Worm (Caenorhabditis elegans): ENCODE results near the gene R08C7.8.

R08C7.8 gene

DNA sequence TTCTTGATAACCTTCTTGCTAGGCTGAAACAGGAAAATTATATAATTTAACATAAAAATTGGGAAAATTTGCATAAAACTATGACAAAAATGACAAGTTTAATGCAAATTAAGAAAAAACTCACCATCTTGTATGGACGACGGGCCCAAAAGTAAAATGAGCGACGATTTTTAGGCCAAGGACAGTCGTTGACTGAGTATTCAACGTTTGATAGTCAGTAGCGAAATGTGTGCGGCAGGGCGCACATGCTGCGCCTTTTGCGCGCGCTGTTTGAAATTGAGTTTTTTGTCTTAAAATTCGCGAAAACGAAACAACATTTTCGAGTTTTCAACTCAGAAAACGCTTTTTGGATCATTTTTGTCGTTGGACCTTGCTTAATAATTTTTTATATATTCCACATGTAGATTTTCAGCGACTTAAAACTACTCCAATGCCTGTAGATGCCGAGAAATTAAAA is 43.9 kb downstream of the R08C7.8 start, which contains the start of the genes rpl-7A and set-21 (continued):
- TF ChIP-seq lin-26 (GFP tag; IDR thresholded peaks at IDR 0.05), result peak; percentile 25; the same call in 1 of the 2 replicates
- TF ChIP-seq snpc-3.4 (tag; optimal IDR thresholded peaks at IDR 0.05), result peak; percentile 77
- TF ChIP-seq B0019.2 (GFP tag; conservative IDR thresholded peaks at IDR 0.05), result peak; percentile 95
- TF ChIP-seq pha-4 (tag; optimal IDR thresholded peaks at IDR 0.05), result no peak
- peak; percentile 79 for TF ChIP-seq Y79H2A.3 (GFP tag; conservative IDR thresholded peaks at IDR 0.05)
- TF ChIP-seq mxl-1 (tag; optimal IDR thresholded peaks at IDR 0.05), result no peak
- peak; percentile 63 to 97 (median 81) for TF ChIP-seq lin-35 (GFP tag; optimal IDR thresholded peaks at IDR 0.05)
- TF ChIP-seq egl-44 (GFP tag; IDR thresholded peaks at IDR 0.05), result peak; percentile 62; the same call in 1 of the 2 replicates
- TF ChIP-seq nhr-120 (GFP tag; IDR thresholded peaks at IDR 0.05), result no peak
- TF ChIP-seq cebp-1 (GFP tag; IDR thresholded peaks at IDR 0.05), result peak; percentile 86
- peak; percentile 93 for TF ChIP-seq cebp-1 (tag; optimal IDR thresholded peaks at IDR 0.05)
- TF ChIP-seq snpc-1.3 (tag; optimal IDR thresholded peaks at IDR 0.05; ENCODE audit: insufficient read depth), result peak; percentile 59
- peak; percentile 97 for TF ChIP-seq ceh-91 (GFP tag; IDR thresholded peaks at IDR 0.05)
- peak; percentile 78 for TF ChIP-seq attf-6 (GFP tag; IDR thresholded peaks at IDR 0.05)
- TF ChIP-seq ceh-27 (GFP tag; optimal IDR thresholded peaks at IDR 0.05), result peak; percentile 96
- TF ChIP-seq F57C9.4 (tag; optimal IDR thresholded peaks at IDR 0.05), result peak; percentile 60
- TF ChIP-seq repo-1 (tag; optimal IDR thresholded peaks at IDR 0.05), result peak; percentile 80
- peak; percentile 55 for TF ChIP-seq snpc-4 (GFP tag; optimal IDR thresholded peaks at IDR 0.05)
- peak; percentile 25 to 82 (median 74) for TF ChIP-seq snpc-4 (tag; optimal IDR thresholded peaks at IDR 0.05)
- TF ChIP-seq let-607 (tag; optimal IDR thresholded peaks at IDR 0.05), result peak; percentile 85 to 92
- peak; percentile 97 for TF ChIP-seq ztf-28 (GFP tag; IDR thresholded peaks at IDR 0.05)
- TF ChIP-seq hmg-20 (GFP tag; IDR thresholded peaks at IDR 0.05), result peak; percentile 90
- peak; percentile 91 for TF ChIP-seq C17E4.6 (GFP tag; IDR thresholded peaks at IDR 0.05)
- TF ChIP-seq dpff-1 (tag; optimal IDR thresholded peaks at IDR 0.05), result no peak
- TF ChIP-seq mcd-1 (GFP tag; IDR thresholded peaks at IDR 0.05), result peak; percentile 100
- TF ChIP-seq ztf-25 (GFP tag; IDR thresholded peaks at IDR 0.05), result 0 out of 2 replicates have a peak, but pooled peaks have one; percentile 19
- TF ChIP-seq tbx-9 (tag; optimal IDR thresholded peaks at IDR 0.05; ENCODE audit: borderline replicate concordance), result no peak
- peak; percentile 87 for TF ChIP-seq Y67H2A.10 (GFP tag; conservative IDR thresholded peaks at IDR 0.05)
- TF ChIP-seq attf-5 (GFP tag; optimal IDR thresholded peaks at IDR 0.05), result peak; percentile 99
- TF ChIP-seq F33H1.4 (GFP tag; IDR thresholded peaks at IDR 0.05), result peak; percentile 96
- TF ChIP-seq bed-1 (GFP tag; IDR thresholded peaks at IDR 0.05), result peak; percentile 65; the same call in 1 of the 2 replicates
- TF ChIP-seq ceh-40 (GFP tag; IDR thresholded peaks at IDR 0.05), result no peak; the same call in 1 of the 2 replicates
- TF ChIP-seq F49E8.2 (tag; optimal IDR thresholded peaks at IDR 0.05; ENCODE audit: insufficient read depth), result peak; percentile 86
- TF ChIP-seq somi-1 (GFP tag; optimal IDR thresholded peaks at IDR 0.05), result peak; percentile 80
- peak; percentile 85 for TF ChIP-seq ztf-26 (tag; optimal IDR thresholded peaks at IDR 0.05)
- peak; percentile 94 for TF ChIP-seq C06A6.2 (GFP tag; conservative IDR thresholded peaks at IDR 0.05)
- peak; percentile 97 for TF ChIP-seq madf-3 (GFP tag; IDR thresholded peaks at IDR 0.05)
- peak; percentile 68 for TF ChIP-seq gei-17 (GFP tag; optimal IDR thresholded peaks at IDR 0.05)
- TF ChIP-seq ama-1 (optimal IDR thresholded peaks at IDR 0.05), result no peak
- TF ChIP-seq ama-1 (GFP tag; optimal IDR thresholded peaks at IDR 0.05), result no peak
- TF ChIP-seq fkh-3 (tag; optimal IDR thresholded peaks at IDR 0.05), result no peak
- peak; percentile 91 for TF ChIP-seq F39B2.1 (GFP tag; IDR thresholded peaks at IDR 0.05)
- no peak for TF ChIP-seq ceh-58 (GFP tag; IDR thresholded peaks at IDR 0.05)
- no peak for TF ChIP-seq ccch-3 (GFP tag; optimal IDR thresholded peaks at IDR 0.05)
- peak; percentile 25 for TF ChIP-seq F52B5.7 (tag; optimal IDR thresholded peaks at IDR 0.05)
- peak; percentile 91; the same call in 1 of the 2 replicates for TF ChIP-seq F37B4.10 (GFP tag; IDR thresholded peaks at IDR 0.05)
- TF ChIP-seq lsy-27 (tag; optimal IDR thresholded peaks at IDR 0.05; ENCODE audit: borderline replicate concordance, insufficient read depth), result no peak
- peak; percentile 98 for TF ChIP-seq nfyb-1 (GFP tag; IDR thresholded peaks at IDR 0.05)

Measured in whole organism, young adult.